Fruit fly (Drosophila melanogaster) Kc167 (cell line): ENCODE data around the gene Kaz.

Experiments used
- Myc ChIP-seq: fragments of >200 bp; optimal IDR thresholded peaks from 2 replicates; lab custom pipeline; 2017; ENCODE audit warnings: missing external identifiers
- Sin3A ChIP-seq: fragments of >200 bp; optimal IDR thresholded peaks from 2 replicates; lab custom pipeline; 2018; ENCODE audit warnings: missing external identifiers
- h ChIP-seq: fragments of >200 bp; optimal IDR thresholded peaks from 3 replicates; lab custom pipeline; 2018; ENCODE audit warnings: missing external identifiers
- insv ChIP-seq: fragments of >200 bp; optimal IDR thresholded peaks from 3 replicates; lab custom pipeline; 2018; ENCODE audit warnings: missing external identifiers
- psq ChIP-seq: fragments of >200 bp; optimal IDR thresholded peaks from 2 replicates; lab custom pipeline; 2017; ENCODE audit warnings: missing external identifiers
- ttk ChIP-seq: sonication (Bioruptor generic); optimal IDR thresholded peaks from 2 replicates; lab custom pipeline; 2017; ENCODE audit warnings: missing external identifiers

The Kaz gene

dm6 chr3R:24805048-24805447 is 24.7 kb downstream of the Kaz start, which contains the start of gene polybromo:
Gene polybromo (minus strand): TSS chr3R:24805259.
- TF ChIP-seq Sin3A, result no peak

DNA sequence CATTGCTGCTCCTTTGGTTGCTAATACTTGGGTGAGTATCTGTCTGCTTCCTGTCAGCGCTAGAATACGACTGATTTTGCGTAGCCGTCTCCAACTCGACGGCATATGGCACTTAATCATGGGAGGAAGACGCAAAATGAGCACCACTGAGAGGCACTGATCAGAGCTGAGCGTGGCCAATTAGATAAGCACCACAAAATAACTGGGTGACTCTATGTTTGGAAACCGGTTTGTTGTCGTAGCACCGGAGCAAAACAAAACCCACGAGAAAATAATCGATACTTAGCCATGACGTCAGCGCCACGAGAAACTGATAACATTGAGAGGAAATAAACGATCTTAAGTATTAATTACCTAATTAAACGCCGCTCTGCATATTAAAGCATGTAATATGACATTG is 30.3 kb downstream of the Kaz start, which contains the start of gene Ude:
TSS of gene Ude (minus strand) at position 166 of the 400 bp plus-strand sequence.
- TF ChIP-seq Sin3A, result no peak
- no peak for TF ChIP-seq ttk (lab: Kevin White, UChicago)
- TF ChIP-seq insv (lab: Kevin White, UChicago), result no peak
- no peak for TF ChIP-seq h (lab: Kevin White, UChicago)

- TF ChIP-seq Myc (lab: Kevin White, UChicago), result no peak
- no peak for TF ChIP-seq insv (lab: Kevin White, UChicago)
- no peak for TF ChIP-seq h (lab: Kevin White, UChicago)
- no peak for TF ChIP-seq psq (lab: Kevin White, UChicago)
- TF ChIP-seq ttk (lab: Kevin White, UChicago), result no peak
- no peak for TF ChIP-seq Sin3A
Measured at dm6 chr3R:24798595-24798994, 31.2 kb downstream of the Kaz start.

- TF ChIP-seq ttk (lab: Kevin White, UChicago) (no peak), insv (lab: Kevin White, UChicago) (no peak), Myc (lab: Kevin White, UChicago) (no peak), h (lab: Kevin White, UChicago) (no peak), Sin3A (no peak), psq (lab: Kevin White, UChicago) (no peak)
Measured at dm6 chr3R:24790036-24790435, 39.7 kb downstream of the Kaz start, which contains the start of gene CG13634. Gene CG13634 (minus strand): TSS chr3R:24790136.

DNA sequence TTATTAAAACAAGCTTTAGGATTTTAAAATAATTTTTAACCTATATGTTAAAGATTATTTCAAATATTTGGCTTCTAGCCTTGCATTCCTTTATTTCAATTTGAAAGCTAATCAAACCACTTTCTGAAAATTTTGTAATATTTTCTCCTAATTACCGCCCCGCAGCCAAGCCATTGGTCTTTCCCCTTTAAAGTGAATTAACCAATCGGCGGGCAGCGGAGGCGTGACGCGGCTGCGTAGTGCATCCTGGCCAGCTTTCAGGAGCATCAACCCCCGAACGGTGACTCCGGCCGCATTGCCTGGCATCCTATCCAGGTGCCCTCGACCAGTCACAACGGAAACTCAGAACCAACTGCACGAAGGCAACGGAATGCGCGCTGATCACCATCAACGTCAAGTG is 42.0 kb downstream of the Kaz start, which contains the start of gene Ets96B:
TSS of gene Ets96B (plus strand) at position 321 of the 400 bp plus-strand sequence.
- TF ChIP-seq h (lab: Kevin White, UChicago) (no peak), Sin3A (no peak), ttk (lab: Kevin White, UChicago) (no peak), insv (lab: Kevin White, UChicago) (no peak), psq (lab: Kevin White, UChicago) (no peak), Myc (lab: Kevin White, UChicago) (no peak)

DNA sequence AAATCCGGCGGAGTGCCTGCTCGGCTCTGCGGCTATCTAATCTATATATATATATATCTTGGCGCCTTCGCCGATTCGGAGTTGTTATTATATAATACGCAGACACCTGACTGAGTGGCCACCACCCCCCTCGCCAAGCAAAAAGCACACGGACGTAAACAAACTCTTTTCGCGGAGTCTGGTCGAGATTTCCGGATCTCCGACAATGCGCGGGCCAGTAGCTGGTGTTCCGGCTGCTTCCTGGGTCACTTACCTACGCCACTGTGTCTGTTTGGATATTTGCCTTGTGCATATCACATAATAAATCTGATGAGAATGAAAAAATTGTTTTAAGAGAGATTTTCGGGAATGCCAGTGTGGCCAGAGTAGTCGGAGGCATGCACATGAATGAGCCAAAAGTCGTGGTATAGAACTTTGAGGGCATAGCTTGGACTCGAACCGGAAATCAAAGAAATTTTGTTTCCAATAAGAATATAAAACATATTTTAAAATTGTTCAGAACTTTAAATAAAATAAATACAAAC is 42.7 kb downstream of the Kaz start, which contains the start of gene CG5805:
TSS of gene CG5805 (minus strand) at position 380 of the 524 bp plus-strand sequence.
- TF ChIP-seq psq (lab: Kevin White, UChicago) (no peak), ttk (lab: Kevin White, UChicago) (no peak), Myc (lab: Kevin White, UChicago) (no peak), h (lab: Kevin White, UChicago) (no peak), Sin3A (no peak), insv (lab: Kevin White, UChicago) (no peak)
